Worm (Caenorhabditis elegans): ENCODE measurements around the gene hacd-1.

DNA sequence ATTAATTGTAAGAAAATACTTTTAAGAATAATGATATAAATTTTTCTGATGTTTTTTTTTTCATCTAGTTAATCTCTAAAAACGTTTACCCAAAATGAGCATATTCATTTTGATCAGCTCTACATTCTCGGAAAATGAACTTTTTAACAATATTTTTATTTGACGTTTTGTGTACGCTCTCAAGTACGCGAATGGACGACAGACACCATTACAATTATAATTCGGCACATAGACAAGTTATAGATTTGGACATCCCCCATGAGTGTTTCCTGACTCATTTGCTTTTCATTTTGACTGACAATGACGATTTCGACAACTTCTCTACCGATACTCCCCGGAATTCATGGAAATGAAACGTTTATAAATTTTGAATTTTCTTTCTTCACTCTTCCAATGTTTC, 39.0 kb downstream of the hacd-1 start, which contains the start of gene sru-27:
- TF ChIP-seq snpc-4 (tag; optimal IDR thresholded peaks at IDR 0.05): no peak
- TF ChIP-seq ham-2 (GFP tag; optimal IDR thresholded peaks at IDR 0.05): no peak
- no peak for TF ChIP-seq ces-1 (GFP tag; optimal IDR thresholded peaks at IDR 0.05)
- TF ChIP-seq pha-4 (tag; optimal IDR thresholded peaks at IDR 0.05): no peak
- no peak for TF ChIP-seq mab-5 (tag; optimal IDR thresholded peaks at IDR 0.05)
- TF ChIP-seq cnd-1 (tag; optimal IDR thresholded peaks at IDR 0.05): no peak
- TF ChIP-seq nhr-76 (tag; optimal IDR thresholded peaks at IDR 0.05): no peak
- no peak for TF ChIP-seq blmp-1 (tag; optimal IDR thresholded peaks at IDR 0.05)
- TF ChIP-seq sptf-1 (tag; optimal IDR thresholded peaks at IDR 0.05): no peak
- no peak for TF ChIP-seq nhr-12 (tag; optimal IDR thresholded peaks at IDR 0.05)
- TF ChIP-seq lin-13 (tag; optimal IDR thresholded peaks at IDR 0.05): no peak
- TF ChIP-seq unc-62 (GFP tag; optimal IDR thresholded peaks at IDR 0.05): no peak
- TF ChIP-seq lsy-2 (tag; optimal IDR thresholded peaks at IDR 0.05): no peak
